Worm (Caenorhabditis elegans) whole organism, L4 larva: ENCODE results near the gene sre-50.
A peak's percentile ranks its signal among the peaks of the same experiment; 100 is the strongest.

Experiments used
- F10B5.3 ChIP-seq: sonication (generic microtip); optimal IDR thresholded peaks from 2 replicates; lab custom pipeline; 2016; ENCODE audit warnings: mild to moderate bottlenecking, missing genetic modification characterization, missing compliant biosample characterization
- Y105C5A.15 ChIP-seq: fragments of 200-800 bp; sonication (Bioruptor generic); IDR thresholded peaks from 2 replicates; pipeline ENCODE4 v1.3.6; 2022; ENCODE audit warnings: missing genetic modification characterization, missing compliant biosample characterization
- Y48G9A.11 ChIP-seq: fragments of 200-800 bp; sonication (Bioruptor generic); IDR thresholded peaks from 2 replicates; pipeline ENCODE4 v1.3.6; 2022; ENCODE audit warnings: missing genetic modification reagents, missing genetic modification characterization, missing compliant biosample characterization
- ZK337.2 ChIP-seq: fragments of 200-800 bp; sonication (Bioruptor generic); IDR thresholded peaks from 2 replicates; pipeline ENCODE4 v1.3.6; 2022; ENCODE audit warnings: missing genetic modification reagents, missing genetic modification characterization, missing compliant biosample characterization
- aha-1 ChIP-seq: fragments of 150-350 bp; peaks from one replicate; lab custom pipeline; 2014; ENCODE audit warnings: missing biosample characterization, missing genetic modification characterization
- aly-2 ChIP-seq: sonication (generic microtip); optimal IDR thresholded peaks from 2 replicates; lab custom pipeline; 2018; ENCODE audit warnings: missing biosample characterization, missing genetic modification characterization
- ama-1 ChIP-seq: fragments of 150-350 bp; optimal IDR thresholded peaks from 2 replicates; lab custom pipeline; 2014; ENCODE audit warnings: inconsistent platforms, mixed read lengths
- ceh-20 ChIP-seq: fragments of 200-800 bp; sonication (Bioruptor generic); IDR thresholded peaks from 2 replicates; pipeline ENCODE4 v1.3.6; 2022; ENCODE audit warnings: missing genetic modification reagents, missing genetic modification characterization, missing compliant biosample characterization
- ceh-44 ChIP-seq: fragments of 200-800 bp; sonication (Bioruptor generic); IDR thresholded peaks from 2 replicates; pipeline ENCODE4 v1.3.6; 2022; ENCODE audit warnings: missing genetic modification reagents, missing genetic modification characterization, missing compliant biosample characterization
- ceh-62 ChIP-seq: sonication (generic microtip); optimal IDR thresholded peaks from 2 replicates; lab custom pipeline; 2017; ENCODE audit warnings: missing biosample characterization, missing genetic modification characterization
- ctbp-1 ChIP-seq: fragments of 200-800 bp; sonication (Bioruptor generic); IDR thresholded peaks from 2 replicates; pipeline ENCODE4 v1.3.6; 2022; ENCODE audit warnings: missing genetic modification reagents, missing genetic modification characterization, missing compliant biosample characterization
- daf-8 ChIP-seq: fragments of 200-800 bp; sonication (Bioruptor generic); IDR thresholded peaks from 2 replicates; pipeline ENCODE4 v1.3.6; 2022; ENCODE audit warnings: missing genetic modification characterization, missing compliant biosample characterization
- dmd-6 ChIP-seq: fragments of 200-800 bp; sonication (Bioruptor generic); IDR thresholded peaks from 2 replicates; pipeline ENCODE4 v1.3.6; 2022; ENCODE audit warnings: missing genetic modification reagents, missing genetic modification characterization, missing compliant biosample characterization
- dpl-1 ChIP-seq: fragments of 150-350 bp; optimal IDR thresholded peaks from 2 replicates; lab custom pipeline; 2014; ENCODE audit warnings: missing biosample characterization, missing genetic modification reagents, missing genetic modification characterization
- dve-1 ChIP-seq: sonication (generic microtip); optimal IDR thresholded peaks from 2 replicates; lab custom pipeline; 2017; ENCODE audit warnings: antibody characterized with exemption, mild to moderate bottlenecking, missing genetic modification characterization, missing compliant biosample characterization; ENCODE audit not compliant: insufficient read depth
- egl-43 ChIP-seq: fragments of 200-800 bp; sonication (Bioruptor generic); IDR thresholded peaks from 2 replicates; pipeline ENCODE4 v1.3.6; 2022; ENCODE audit warnings: missing genetic modification reagents, missing genetic modification characterization, missing compliant biosample characterization
- fkh-10 ChIP-seq: fragments of 150-350 bp; optimal IDR thresholded peaks from 2 replicates; lab custom pipeline; 2014; ENCODE audit warnings: missing biosample characterization, missing genetic modification reagents, missing genetic modification characterization
- hif-1 ChIP-seq, 2 experiments: sonication (generic microtip); optimal IDR thresholded peaks; 2 replicates each; lab custom pipeline; 2016 to 2017; ENCODE audit warnings: missing compliant biosample characterization in 2 of 2, missing genetic modification characterization in 2 of 2, missing genetic modification reagents in 2 of 2, missing genotype in 2 of 2, mild to moderate bottlenecking in 1 of 2
- hmg-1.1 ChIP-seq: fragments of 200-800 bp; sonication (Bioruptor generic); IDR thresholded peaks from 2 replicates; pipeline ENCODE4 v1.3.6; 2022; ENCODE audit warnings: missing genetic modification reagents, missing genetic modification characterization, missing compliant biosample characterization
- lin-1 ChIP-seq: fragments of 200-800 bp; sonication (Bioruptor generic); IDR thresholded peaks from 2 replicates; pipeline ENCODE4 v1.3.6; 2022; ENCODE audit warnings: missing genetic modification reagents, missing genetic modification characterization, missing compliant biosample characterization
- lin-38 ChIP-seq: fragments of 200-800 bp; sonication (Bioruptor generic); IDR thresholded peaks from 2 replicates; pipeline ENCODE4 v1.3.6; 2022; ENCODE audit warnings: missing genetic modification reagents, missing genetic modification characterization, missing compliant biosample characterization
- lin-39 ChIP-seq: fragments of 150-350 bp; optimal IDR thresholded peaks from 2 replicates; lab custom pipeline; 2014; ENCODE audit warnings: missing biosample characterization, missing genetic modification reagents, missing genetic modification characterization
- lsy-2 ChIP-seq, 2 experiments: fragments of 150-350 bp in 1 of 2; sonication (generic microtip) in 1 of 2; optimal IDR thresholded peaks; 2 replicates each; lab custom pipeline; 2014 to 2017; ENCODE audit warnings: missing biosample characterization in 2 of 2, missing genetic modification characterization in 2 of 2
- mep-1 ChIP-seq: fragments of 150-350 bp; sonication (generic microtip); optimal IDR thresholded peaks from 3 replicates; lab custom pipeline; 2014; ENCODE audit warnings: missing biosample characterization, missing genetic modification characterization
- mxl-3 ChIP-seq: fragments of 200-800 bp; sonication (Bioruptor generic); optimal IDR thresholded peaks from 2 replicates; lab custom pipeline; 2018; ENCODE audit warnings: mild to moderate bottlenecking, missing genetic modification characterization, missing compliant biosample characterization
- nhr-102 ChIP-seq: sonication (generic microtip); optimal IDR thresholded peaks from 2 replicates; lab custom pipeline; 2016; ENCODE audit warnings: mild to moderate bottlenecking, missing genetic modification characterization, moderate library complexity, missing compliant biosample characterization
- nhr-237 ChIP-seq: sonication (generic microtip); optimal IDR thresholded peaks from 2 replicates; lab custom pipeline; 2017; ENCODE audit warnings: missing biosample characterization, missing genetic modification characterization
- nhr-25 ChIP-seq: sonication (generic microtip); optimal IDR thresholded peaks from 2 replicates; lab custom pipeline; 2017; ENCODE audit warnings: missing genetic modification characterization, mild to moderate bottlenecking, missing compliant biosample characterization, antibody characterized with exemption, moderate library complexity, borderline replicate concordance; ENCODE audit not compliant: insufficient read depth
- nhr-28 ChIP-seq: fragments of 150-350 bp; optimal IDR thresholded peaks from 2 replicates; lab custom pipeline; 2014; ENCODE audit warnings: missing biosample characterization, missing genetic modification characterization
- nhr-42 ChIP-seq: fragments of 200-800 bp; sonication (Bioruptor generic); IDR thresholded peaks from 2 replicates; pipeline ENCODE4 v1.3.6; 2022; ENCODE audit warnings: missing genetic modification characterization, missing compliant biosample characterization
- nhr-6 ChIP-seq: fragments of 150-350 bp; optimal IDR thresholded peaks from 2 replicates; lab custom pipeline; 2014; ENCODE audit warnings: missing biosample characterization, missing genetic modification characterization
- nhr-77 ChIP-seq: fragments of 150-350 bp; optimal IDR thresholded peaks from 2 replicates; lab custom pipeline; 2014; ENCODE audit warnings: missing biosample characterization, missing genetic modification characterization
- pha-4 ChIP-seq, 2 experiments: fragments of 150-350 bp in 1 of 2; fragments of 200-800 bp in 1 of 2; sonication (Bioruptor generic) in 1 of 2; IDR thresholded peaks in 1 of 2; optimal IDR thresholded peaks in 1 of 2; 2 replicates each; pipeline versions ENCODE4 v1.3.6 to Lab custom; 2014 to 2022; ENCODE audit warnings: missing genetic modification characterization in 2 of 2, missing genetic modification reagents in 2 of 2, missing biosample characterization in 1 of 2, missing compliant biosample characterization in 1 of 2
- pqm-1 ChIP-seq: sonication (generic microtip); optimal IDR thresholded peaks from 2 replicates; lab custom pipeline; 2017; ENCODE audit warnings: missing biosample characterization, missing genetic modification characterization
- set-16 ChIP-seq: fragments of 200-800 bp; sonication (Bioruptor generic); IDR thresholded peaks from 2 replicates; pipeline ENCODE4 v1.3.6; 2022; ENCODE audit warnings: missing genetic modification reagents, missing genetic modification characterization, missing compliant biosample characterization
- skn-1 ChIP-seq: fragments of 150-350 bp; optimal IDR thresholded peaks from 2 replicates; lab custom pipeline; 2014; ENCODE audit warnings: missing biosample characterization, missing genetic modification characterization
- spr-1 ChIP-seq: sonication (generic microtip); optimal IDR thresholded peaks from 2 replicates; lab custom pipeline; 2016; ENCODE audit warnings: mild to moderate bottlenecking, missing genetic modification characterization, missing compliant biosample characterization
- unc-130 ChIP-seq: sonication (generic microtip); optimal IDR thresholded peaks from 2 replicates; lab custom pipeline; 2016; ENCODE audit warnings: missing genetic modification reagents, missing genetic modification characterization, missing compliant biosample characterization
- unc-62 ChIP-seq, 3 experiments: fragments of 150-350 bp in 1 of 3; sonication (generic microtip); optimal IDR thresholded peaks in 2 of 3; peaks in 1 of 3; 1 replicate in 1 of 3; 2 replicates in 2 of 3; lab custom pipeline; 2014 to 2017; ENCODE audit warnings: missing biosample characterization in 3 of 3, missing genetic modification characterization in 3 of 3, missing genetic modification reagents in 3 of 3, missing genotype in 1 of 3
- zip-2 ChIP-seq: fragments of 150-350 bp; optimal IDR thresholded peaks from 2 replicates; lab custom pipeline; 2014; ENCODE audit warnings: missing biosample characterization, missing genetic modification characterization
- ztf-7 ChIP-seq: fragments of 150-350 bp; optimal IDR thresholded peaks from 2 replicates; lab custom pipeline; 2014; ENCODE audit warnings: missing biosample characterization, missing genetic modification characterization

Gene sre-50

DNA sequence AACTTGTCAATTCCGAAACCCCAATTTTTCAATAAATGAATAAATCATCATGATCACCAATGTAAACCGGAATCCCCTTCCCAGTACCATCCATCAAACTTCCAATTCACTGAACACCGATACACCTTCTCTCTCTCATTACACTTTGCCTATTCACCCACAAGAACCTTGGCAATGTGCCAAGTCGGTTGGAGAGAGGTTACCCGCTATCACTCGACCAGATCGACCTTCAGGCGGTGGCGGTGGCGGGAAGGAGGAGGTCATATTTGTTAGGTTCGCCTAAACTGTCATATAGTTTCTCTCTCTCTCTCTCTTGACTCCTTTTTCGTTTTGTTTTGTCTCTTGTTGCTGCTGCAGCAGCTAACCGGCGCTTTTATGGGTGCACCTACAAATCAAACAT is 40.8 kb upstream of the sre-50 start:
- no peak for TF ChIP-seq pqm-1 (tag; lab: Kevin White, UChicago)
- TF ChIP-seq nhr-6: no peak
- TF ChIP-seq ceh-62 (tag; lab: Kevin White, UChicago): no peak
- TF ChIP-seq nhr-25: peak; percentile 78
- TF ChIP-seq nhr-42 (GFP tag; lab: Robert Waterston, UW): no peak
- TF ChIP-seq nhr-77 (tag; lab: Kevin White, UChicago): no peak
- peak; percentile 32 for TF ChIP-seq mep-1 (tag; lab: Kevin White, UChicago)
- TF ChIP-seq ama-1 (lab: Kevin White, UChicago): no peak
- TF ChIP-seq spr-1: no peak
- no peak for TF ChIP-seq egl-43 (GFP tag; lab: Robert Waterston, UW)
- no peak for TF ChIP-seq aly-2 (tag; lab: Kevin White, UChicago)
- TF ChIP-seq ZK337.2: no peak
- no peak for TF ChIP-seq lin-1 (GFP tag; lab: Robert Waterston, UW)
- TF ChIP-seq ztf-7: no peak
- no peak for TF ChIP-seq pha-4 (GFP tag; IDR thresholded peaks at IDR 0.05; lab: Robert Waterston, UW)
- no peak for TF ChIP-seq pha-4 (tag; optimal IDR thresholded peaks at IDR 0.05; lab: Kevin White, UChicago)
- TF ChIP-seq nhr-28 (tag; lab: Kevin White, UChicago): peak; percentile 20
- no peak for TF ChIP-seq hif-1 (tag; optimal IDR thresholded peaks at IDR 0.05; lab: Kevin White, UChicago)
- TF ChIP-seq hmg-1.1 (GFP tag; lab: Robert Waterston, UW): peak; percentile 31; the same call in 1 of the 2 replicates
- TF ChIP-seq nhr-237 (tag; lab: Kevin White, UChicago): no peak
- no peak for TF ChIP-seq daf-8 (GFP tag; lab: Robert Waterston, UW)
- no peak for TF ChIP-seq ceh-20 (GFP tag; lab: Robert Waterston, UW)
- TF ChIP-seq lin-38: no peak
- no peak for TF ChIP-seq lin-39 (tag; lab: Kevin White, UChicago)
- TF ChIP-seq Y105C5A.15 (GFP tag; lab: Robert Waterston, UW): no peak
- TF ChIP-seq lsy-2 (tag; optimal IDR thresholded peaks at IDR 0.05; lab: Kevin White, UChicago): peak in 1 of 2 experiments; percentile 7
- TF ChIP-seq ctbp-1 (GFP tag; lab: Robert Waterston, UW): no peak
- TF ChIP-seq dpl-1 (GFP tag; lab: Kevin White, UChicago): no peak
- TF ChIP-seq zip-2 (tag; lab: Kevin White, UChicago): no peak
- TF ChIP-seq aha-1 (tag; lab: Kevin White, UChicago): peak; percentile 51
- TF ChIP-seq dmd-6 (GFP tag; lab: Robert Waterston, UW): no peak
- TF ChIP-seq Y48G9A.11: no peak
- 0 out of 2 replicates have a peak, but pooled peaks have one; percentile 11 for TF ChIP-seq set-16 (GFP tag; lab: Robert Waterston, UW)
- no peak for TF ChIP-seq skn-1
- TF ChIP-seq unc-130 (GFP tag; lab: Kevin White, UChicago): no peak
- TF ChIP-seq mxl-3 (GFP tag; lab: Kevin White, UChicago): no peak
- no peak for TF ChIP-seq fkh-10 (GFP tag; lab: Kevin White, UChicago)
- peak; percentile 39 for TF ChIP-seq dve-1
- peak in 1 of 2 experiments; percentile 49 for TF ChIP-seq unc-62 (GFP tag; optimal IDR thresholded peaks at IDR 0.05 in 1 of 2; lab: Kevin White, UChicago)
- no peak for TF ChIP-seq unc-62 (tag; optimal IDR thresholded peaks at IDR 0.05; lab: Kevin White, UChicago)
- no peak for TF ChIP-seq ceh-44 (GFP tag; lab: Robert Waterston, UW)
- TF ChIP-seq, all 104 proteins: peak for 9

ce11 chrII:12263971-12264554 is 39.3 kb upstream of the sre-50 start, which contains the start of gene faxc-1:
Gene faxc-1, plus strand, starts transcription at chrII:12264192.
- TF ChIP-seq F10B5.3 (no peak), unc-62 (GFP tag; optimal IDR thresholded peaks at IDR 0.05 in 1 of 2; lab: Kevin White, UChicago) (peak in 1 of 2 experiments; percentile 91), unc-62 (tag; optimal IDR thresholded peaks at IDR 0.05; lab: Kevin White, UChicago) (no peak), lin-38 (no peak), aha-1 (tag; lab: Kevin White, UChicago) (peak; percentile 85), nhr-102 (tag; lab: Kevin White, UChicago) (no peak), ceh-20 (GFP tag; lab: Robert Waterston, UW) (0 out of 2 replicates have a peak, but pooled peaks have one; percentile 29)
- TF ChIP-seq, all 104 proteins: peak for 3
